Worm (Caenorhabditis elegans) whole organism, midembryonic: ENCODE results near the gene Y49F6B.20.

Source experiments
- T22C8.4 ChIP-seq: fragments of 200-800 bp; sonication (Bioruptor generic); IDR thresholded peaks from 2 replicates; pipeline ENCODE4 v1.3.6; 2022; ENCODE audit warnings: missing genetic modification characterization, missing compliant biosample characterization
- cog-1 ChIP-seq: sonication (generic microtip); optimal IDR thresholded peaks from 2 replicates; lab custom pipeline; 2016; ENCODE audit warnings: missing genetic modification characterization, missing compliant biosample characterization
- flt-1 ChIP-seq: fragments of 200-800 bp; sonication (Bioruptor generic); IDR thresholded peaks from 2 replicates; pipeline ENCODE4 v1.3.6; 2022; ENCODE audit warnings: missing genetic modification characterization, missing compliant biosample characterization
- klf-2 ChIP-seq: fragments of 200-800 bp; sonication (Bioruptor generic); conservative IDR thresholded peaks from 2 replicates; pipeline ENCODE4 v1.3.6; 2022; ENCODE audit warnings: missing genetic modification reagents, missing genetic modification characterization, missing compliant biosample characterization
- med-1 ChIP-seq: sonication (generic microtip); optimal IDR thresholded peaks from 2 replicates; lab custom pipeline; 2017; ENCODE audit warnings: missing genetic modification characterization, mild to moderate bottlenecking, missing compliant biosample characterization, antibody characterized with exemption, missing genetic modification reagents; ENCODE audit not compliant: insufficient read depth
- ref-1 ChIP-seq: fragments of 200-800 bp; sonication (Bioruptor generic); conservative IDR thresholded peaks from 2 replicates; pipeline ENCODE4 v1.3.6; 2022; ENCODE audit warnings: missing genetic modification reagents, missing genetic modification characterization, missing compliant biosample characterization
- tab-1 ChIP-seq: fragments of 200-800 bp; sonication (Bioruptor generic); IDR thresholded peaks from 2 replicates; pipeline ENCODE4 v1.3.6; 2022; ENCODE audit warnings: missing genetic modification characterization, missing compliant biosample characterization
- ztf-23 ChIP-seq: fragments of 200-800 bp; sonication (Bioruptor generic); IDR thresholded peaks from 2 replicates; pipeline ENCODE4 v1.3.6; 2022; ENCODE audit warnings: missing genetic modification reagents, missing genetic modification characterization, missing compliant biosample characterization
- ztf-29 ChIP-seq: fragments of 200-800 bp; sonication (Bioruptor generic); IDR thresholded peaks from 2 replicates; pipeline ENCODE4 v1.3.6; 2022; ENCODE audit warnings: missing genetic modification reagents, missing genetic modification characterization, missing compliant biosample characterization

DNA sequence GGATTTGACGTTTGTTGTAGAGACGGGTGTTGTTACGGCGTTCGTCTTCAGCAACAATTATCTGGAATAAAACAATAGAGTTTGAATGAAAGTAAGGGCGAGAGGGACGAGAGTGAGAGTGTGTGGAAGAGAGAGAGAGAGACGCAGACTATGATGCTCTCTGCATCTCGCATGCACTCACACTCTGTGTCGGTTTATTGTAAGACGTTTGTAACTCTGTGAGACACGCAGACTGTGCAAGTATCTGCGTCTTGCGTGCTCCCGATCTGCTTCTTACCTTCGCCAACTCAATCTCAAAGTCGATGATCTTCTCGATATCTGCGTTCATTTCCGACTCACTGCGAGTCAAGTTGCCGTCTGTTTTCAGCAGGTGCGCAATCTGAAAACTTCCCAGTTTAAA lies 47.5 kb downstream of the Y49F6B.20 start:
- TF ChIP-seq flt-1 (no peak), med-1 (GFP tag; lab: Kevin White, UChicago) (no peak), T22C8.4 (no peak), ref-1 (GFP tag; lab: Robert Waterston, UW) (no peak), ztf-29 (GFP tag; lab: Robert Waterston, UW) (no peak), klf-2 (no peak), tab-1 (no peak), cog-1 (tag; lab: Kevin White, UChicago) (no peak), ztf-23 (GFP tag; lab: Robert Waterston, UW) (no peak)
